Fruit fly (Drosophila melanogaster) whole organism: Measurements from ENCODE around the gene Ilp4.

Experiments used
- CG8478 ChIP-seq: fragments of >200 bp; optimal IDR thresholded peaks from 2 replicates; lab custom pipeline; 2018; ENCODE audit warnings: inconsistent platforms
- Dll ChIP-seq: fragments of >200 bp; optimal IDR thresholded peaks from 2 replicates; lab custom pipeline; 2017
- EcR ChIP-seq, 2 experiments: fragments of >200 bp; optimal IDR thresholded peaks; 2 replicates each; lab custom pipeline; 2017; ENCODE audit warnings: missing biosample characterization in 2 of 2, missing genetic modification characterization in 2 of 2, missing genetic modification reagents in 2 of 2
- pan ChIP-seq: fragments of >200 bp; optimal IDR thresholded peaks from 2 replicates; lab custom pipeline; 2017
- psq ChIP-seq: fragments of >200 bp; optimal IDR thresholded peaks from 2 replicates; lab custom pipeline; 2017
- usp ChIP-seq: fragments of >200 bp; optimal IDR thresholded peaks from 2 replicates; lab custom pipeline; 2017; ENCODE audit warnings: missing biosample characterization, missing genetic modification characterization, mixed read lengths

- TF ChIP-seq CG8478 (lab: Kevin White, UChicago) (no peak), pan (lab: Kevin White, UChicago) (no peak), psq (lab: Kevin White, UChicago) (no peak), EcR (GFP tag; optimal IDR thresholded peaks at IDR 0.05; lab: Kevin White, UChicago) (no peak), usp (GFP tag; lab: Kevin White, UChicago) (no peak), Dll (lab: Kevin White, UChicago) (no peak)
Measured at dm6 chr3L:9786746-9787145, 17.3 kb downstream of the Ilp4 start, which contains the start of gene CG32052.
